Fruit fly (Drosophila melanogaster): Measurements from ENCODE around the gene CG15864.

The CG15864 gene

dm6 chr3R:8206628-8207275, 41.5 kb upstream of the CG15864 start (continued):
- TF ChIP-seq ssp (GFP tag; IDR thresholded peaks at IDR 0.05) (peak; percentile 30; the same call in 1 of the 2 replicates), B-H2 (GFP tag; optimal IDR thresholded peaks at IDR 0.05) (no peak), CG10147 (GFP tag; optimal IDR thresholded peaks at IDR 0.05) (peak; percentile 35), lbe (GFP tag; optimal IDR thresholded peaks at IDR 0.05) (no peak), dm (GFP tag; optimal IDR thresholded peaks at IDR 0.05) (no peak), CG2129 (GFP tag; IDR thresholded peaks at IDR 0.05; ENCODE audit: partially characterized antibody) (no peak), z (GFP tag; IDR thresholded peaks at IDR 0.05) (no peak), CG8944 (GFP tag; optimal IDR thresholded peaks at IDR 0.05) (no peak), H2.0 (GFP tag; IDR thresholded peaks at IDR 0.05) (peak; percentile 35; the same call in 1 of the 2 replicates), CG14860 (GFP tag; IDR thresholded peaks at IDR 0.05; ENCODE audit: partially characterized antibody) (no peak), Vsx1 (GFP tag; optimal IDR thresholded peaks at IDR 0.05) (peak; percentile 10), tin (GFP tag; optimal IDR thresholded peaks at IDR 0.05) (no peak), CG7928 (GFP tag; optimal IDR thresholded peaks at IDR 0.05) (no peak), Max (GFP tag; optimal IDR thresholded peaks at IDR 0.05) (no peak), CG9437 (GFP tag; optimal IDR thresholded peaks at IDR 0.05) (peak; percentile 47), CG17385 (GFP tag; optimal IDR thresholded peaks at IDR 0.05) (peak; percentile 39), CG9609 (GFP tag; optimal IDR thresholded peaks at IDR 0.05) (no peak), Six4 (GFP tag; optimal IDR thresholded peaks at IDR 0.05) (no peak), slp2 (GFP tag; optimal IDR thresholded peaks at IDR 0.05) (no peak), CG10654 (GFP tag; optimal IDR thresholded peaks at IDR 0.05) (no peak), Dfd (GFP tag; optimal IDR thresholded peaks at IDR 0.05) (no peak), CG18476 (GFP tag; optimal IDR thresholded peaks at IDR 0.05) (no peak), HLH4C (GFP tag; IDR thresholded peaks at IDR 0.05; ENCODE audit: partially characterized antibody) (no peak), CG17912 (GFP tag; optimal IDR thresholded peaks at IDR 0.05) (no peak), CG33557 (GFP tag; optimal IDR thresholded peaks at IDR 0.05) (no peak), CG31224 (GFP tag; IDR thresholded peaks at IDR 0.05) (peak; percentile 49; the same call in 1 of the 2 replicates), CG14050 (GFP tag; IDR thresholded peaks at IDR 0.05) (peak; percentile 41; the same call in 2 of the 3 replicates), CG6689 (GFP tag; IDR thresholded peaks at IDR 0.05) (peak; percentile 58), Xbp1 (GFP tag; optimal IDR thresholded peaks at IDR 0.05) (peak; percentile 62), Side (GFP tag; optimal IDR thresholded peaks at IDR 0.05) (no peak), Bdp1 (GFP tag; optimal IDR thresholded peaks at IDR 0.05) (no peak), CG4707 (GFP tag; optimal IDR thresholded peaks at IDR 0.05) (no peak), CG2116 (GFP tag; optimal IDR thresholded peaks at IDR 0.05) (no peak), HHEX (GFP tag; optimal IDR thresholded peaks at IDR 0.05) (peak; percentile 43), BEAF-32 (GFP tag; optimal IDR thresholded peaks at IDR 0.05) (no peak), maf-S (GFP tag; optimal IDR thresholded peaks at IDR 0.05) (no peak), cwo (GFP tag; optimal IDR thresholded peaks at IDR 0.05) (peak; percentile 54), Lpt (GFP tag; optimal IDR thresholded peaks at IDR 0.05) (no peak), CG13287 (GFP tag; IDR thresholded peaks at IDR 0.05; ENCODE audit: partially characterized antibody) (no peak), prd (optimal IDR thresholded peaks at IDR 0.05) (no peak), prd (GFP tag; IDR thresholded peaks at IDR 0.05) (peak; percentile 56; the same call in 2 of the 3 replicates), CG13123 (GFP tag; optimal IDR thresholded peaks at IDR 0.05) (no peak), CG31441 (GFP tag; IDR thresholded peaks at IDR 0.05) (peak; percentile 50), odd (GFP tag; optimal IDR thresholded peaks at IDR 0.05) (no peak), CG11093 (GFP tag; IDR thresholded peaks at IDR 0.05) (0 out of 3 replicates have a peak, but pooled peaks have one; percentile 49), CG12942 (GFP tag; optimal IDR thresholded peaks at IDR 0.05) (no peak), ab (GFP tag; optimal IDR thresholded peaks at IDR 0.05) (no peak), pita (GFP tag; optimal IDR thresholded peaks at IDR 0.05) (no peak), cas (GFP tag; IDR thresholded peaks at IDR 0.05) (no peak), CG7786 (GFP tag; optimal IDR thresholded peaks at IDR 0.05) (peak; percentile 27)
